Worm (Caenorhabditis elegans) whole organism, L4/young adult: Measurements from ENCODE around the gene Y43C5A.4.

ENCODE experiments used
- dao-5 ChIP-seq: sonication (generic microtip); optimal IDR thresholded peaks from 2 replicates; lab custom pipeline; 2016; ENCODE audit warnings: missing genotype, missing genetic modification characterization, moderate library complexity, missing compliant biosample characterization
- him-1 ChIP-seq: sonication (generic microtip); optimal IDR thresholded peaks from 2 replicates; lab custom pipeline; 2016; ENCODE audit warnings: missing genotype, missing genetic modification reagents, missing genetic modification characterization, missing compliant biosample characterization

ce11 chrIV:10236106-10236505 lies 41.7 kb upstream of the Y43C5A.4 start:
- TF ChIP-seq him-1 = no peak
- no peak for TF ChIP-seq dao-5 (tag; lab: Kevin White, UChicago)
